Fruit fly (Drosophila melanogaster): Measurements from ENCODE around the gene CG13460.

The CG13460 gene

DNA sequence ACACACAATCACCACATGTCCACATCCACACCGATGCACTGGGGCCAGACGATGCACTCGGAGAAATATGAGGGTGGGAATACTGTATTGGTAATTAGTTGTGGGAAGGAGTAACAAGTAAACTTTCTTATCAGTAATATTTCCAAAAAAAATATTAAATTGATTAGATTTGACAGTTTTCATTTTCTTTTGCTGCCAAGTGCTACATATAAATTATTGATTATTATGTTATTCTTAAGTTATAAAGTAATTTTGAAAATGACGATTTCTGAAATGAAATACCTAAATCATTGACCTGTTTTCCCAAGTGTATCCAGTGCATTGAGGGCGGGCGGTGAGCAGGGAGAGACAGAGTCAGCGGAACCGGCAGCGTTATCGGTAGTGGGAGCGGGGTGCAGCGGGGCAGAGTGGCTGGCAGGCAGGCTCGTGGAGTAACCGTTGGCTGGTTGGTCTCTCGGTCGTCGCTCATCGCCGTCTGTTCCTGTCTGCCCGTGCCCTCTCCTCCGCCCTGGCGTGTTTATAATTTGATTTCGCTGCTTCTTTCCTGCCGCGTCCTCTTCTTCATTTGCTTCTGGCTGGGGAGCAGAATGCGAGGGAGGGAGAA is 46.4 kb upstream of the CG13460 start (continued):
- TF ChIP-seq CG9437 (GFP tag; optimal IDR thresholded peaks at IDR 0.05): peak; percentile 52
- peak in 1 of 3 experiments; percentile 80 for TF ChIP-seq lola (GFP tag; optimal IDR thresholded peaks at IDR 0.05)
- TF ChIP-seq ranshi (GFP tag; IDR thresholded peaks at IDR 0.05): no peak
- TF ChIP-seq Ptx1 (GFP tag; IDR thresholded peaks at IDR 0.05): peak; percentile 45; the same call in 1 of the 2 replicates
- peak; percentile 94 for TF ChIP-seq corto (GFP tag; optimal IDR thresholded peaks at IDR 0.05)
- peak; percentile 63 for TF ChIP-seq Sox102F (GFP tag; optimal IDR thresholded peaks at IDR 0.05)
- TF ChIP-seq Meics (GFP tag; optimal IDR thresholded peaks at IDR 0.05): peak; percentile 35
- peak; percentile 52 for TF ChIP-seq CG3407 (GFP tag; optimal IDR thresholded peaks at IDR 0.05)
- TF ChIP-seq CG4820 (GFP tag; optimal IDR thresholded peaks at IDR 0.05): peak; percentile 18
- no peak for TF ChIP-seq CG2889 (GFP tag; IDR thresholded peaks at IDR 0.05)
- TF ChIP-seq org-1 (GFP tag; optimal IDR thresholded peaks at IDR 0.05): peak; percentile 46
- TF ChIP-seq BtbVII (GFP tag; optimal IDR thresholded peaks at IDR 0.05): no peak
- TF ChIP-seq CG12219 (GFP tag; optimal IDR thresholded peaks at IDR 0.05): no peak
- TF ChIP-seq CG17361 (GFP tag; IDR thresholded peaks at IDR 0.05): peak; percentile 89
- TF ChIP-seq ATbp (GFP tag; optimal IDR thresholded peaks at IDR 0.05): peak; percentile 40
- TF ChIP-seq CG6683 (GFP tag; optimal IDR thresholded peaks at IDR 0.05): peak; percentile 3
- peak; percentile 14 for TF ChIP-seq CG30431 (GFP tag; optimal IDR thresholded peaks at IDR 0.05)
- TF ChIP-seq crp (GFP tag; optimal IDR thresholded peaks at IDR 0.05): peak in 1 of 2 experiments; percentile 7
- TF ChIP-seq Nf-YC (tag; optimal IDR thresholded peaks at IDR 0.05): no peak
- TF ChIP-seq tap (tag; optimal IDR thresholded peaks at IDR 0.05): peak; percentile 32
- 0 out of 2 replicates have a peak, but pooled peaks have one; percentile 42 for TF ChIP-seq CG32772 (GFP tag; IDR thresholded peaks at IDR 0.05)
- peak; percentile 44 for TF ChIP-seq ewg (GFP tag; optimal IDR thresholded peaks at IDR 0.05)
- peak; percentile 13 for TF ChIP-seq CTCF (GFP tag; optimal IDR thresholded peaks at IDR 0.05)
- peak; percentile 75; the same call in 1 of the 2 replicates for TF ChIP-seq CG31441 (GFP tag; IDR thresholded peaks at IDR 0.05)
- TF ChIP-seq Ssrp (tag; optimal IDR thresholded peaks at IDR 0.05): peak; percentile 65
- peak; percentile 86 for TF ChIP-seq lbe (GFP tag; optimal IDR thresholded peaks at IDR 0.05)
- peak; percentile 25 for TF ChIP-seq CG1832 (GFP tag; optimal IDR thresholded peaks at IDR 0.05)
- TF ChIP-seq tio (GFP tag; optimal IDR thresholded peaks at IDR 0.05): peak; percentile 56
- TF ChIP-seq Kr (GFP tag; optimal IDR thresholded peaks at IDR 0.05): no peak
- TF ChIP-seq CG1233 (GFP tag; optimal IDR thresholded peaks at IDR 0.05): peak; percentile 24
- TF ChIP-seq grn (GFP tag; optimal IDR thresholded peaks at IDR 0.05): no peak
- no peak for TF ChIP-seq luna (GFP tag; optimal IDR thresholded peaks at IDR 0.05)
- TF ChIP-seq ind (GFP tag; optimal IDR thresholded peaks at IDR 0.05): peak; percentile 19
- TF ChIP-seq sd (tag; optimal IDR thresholded peaks at IDR 0.05): no peak
- peak; percentile 65 for TF ChIP-seq gsb-n (tag; optimal IDR thresholded peaks at IDR 0.05)
- TF ChIP-seq CG17612 (GFP tag; IDR thresholded peaks at IDR 0.05): no peak
- no peak for TF ChIP-seq sima (GFP tag; optimal IDR thresholded peaks at IDR 0.05)
- peak; percentile 36 for TF ChIP-seq lmd (GFP tag; IDR thresholded peaks at IDR 0.05)
- TF ChIP-seq fd96Cb (tag; optimal IDR thresholded peaks at IDR 0.05): peak; percentile 65
- no peak for TF ChIP-seq ash1 (GFP tag; optimal IDR thresholded peaks at IDR 0.05)
- peak; percentile 41; the same call in 1 of the 2 replicates for TF ChIP-seq sisA (GFP tag; IDR thresholded peaks at IDR 0.05)
- TF ChIP-seq tin (GFP tag; optimal IDR thresholded peaks at IDR 0.05): peak; percentile 34
- peak; percentile 8 for TF ChIP-seq pnt (GFP tag; optimal IDR thresholded peaks at IDR 0.05)
- no peak for TF ChIP-seq Sin3A (optimal IDR thresholded peaks at IDR 0.05)
- TF ChIP-seq trem (tag; optimal IDR thresholded peaks at IDR 0.05): peak; percentile 43
- peak; percentile 82 for TF ChIP-seq CG9727 (GFP tag; optimal IDR thresholded peaks at IDR 0.05)
- peak; percentile 21 for TF ChIP-seq CG8290 (GFP tag; optimal IDR thresholded peaks at IDR 0.05)
- no peak for TF ChIP-seq CG8290 (tag; optimal IDR thresholded peaks at IDR 0.05)
- no peak for TF ChIP-seq CG17568 (GFP tag; optimal IDR thresholded peaks at IDR 0.05)
- peak; percentile 14 for TF ChIP-seq Max (GFP tag; optimal IDR thresholded peaks at IDR 0.05)
- peak; percentile 49 for TF ChIP-seq grau (tag; optimal IDR thresholded peaks at IDR 0.05)
